Worm (Caenorhabditis elegans) whole organism, young adult: ENCODE measurements around the gene irld-25.

ENCODE experiments used
- Y95B8A.8 ChIP-seq: fragments of 200-800 bp; sonication (Bioruptor generic); IDR thresholded peaks from 2 replicates; pipeline ENCODE4 v1.3.6; 2022; ENCODE audit warnings: missing genetic modification reagents, missing genetic modification characterization, missing compliant biosample characterization
- akir-1 ChIP-seq: fragments of 200-800 bp; sonication (Bioruptor generic); optimal IDR thresholded peaks from 2 replicates; lab custom pipeline; 2018; ENCODE audit warnings: mild to moderate bottlenecking, missing genetic modification characterization, moderate library complexity, missing compliant biosample characterization
- bed-1 ChIP-seq: fragments of 200-800 bp; sonication (Bioruptor generic); IDR thresholded peaks from 2 replicates; pipeline ENCODE4 v1.3.6; 2022; ENCODE audit warnings: missing genetic modification reagents, missing genetic modification characterization, missing compliant biosample characterization
- ceh-91 ChIP-seq: fragments of 200-800 bp; sonication (Bioruptor generic); IDR thresholded peaks from 2 replicates; pipeline ENCODE4 v1.3.6; 2022; ENCODE audit warnings: missing genetic modification reagents, missing genetic modification characterization, missing compliant biosample characterization
- chd-7 ChIP-seq: sonication (generic microtip); optimal IDR thresholded peaks from 2 replicates; lab custom pipeline; 2016; ENCODE audit warnings: mild to moderate bottlenecking, missing genetic modification characterization, moderate library complexity, missing compliant biosample characterization
- let-607 ChIP-seq, 2 experiments: fragments of 200-800 bp in 1 of 2; sonication (Bioruptor generic) in 1 of 2; sonication (generic microtip) in 1 of 2; optimal IDR thresholded peaks; 2 replicates each; lab custom pipeline; 2016 to 2018; ENCODE audit warnings: mild to moderate bottlenecking in 2 of 2, missing compliant biosample characterization in 2 of 2, missing genetic modification characterization in 2 of 2, moderate library complexity in 2 of 2, missing genotype in 1 of 2
- lsy-27 ChIP-seq: sonication (generic microtip); optimal IDR thresholded peaks from 2 replicates; lab custom pipeline; 2017; ENCODE audit warnings: missing genetic modification characterization, mild to moderate bottlenecking, missing compliant biosample characterization, antibody characterized with exemption, missing genotype, borderline replicate concordance; ENCODE audit not compliant: insufficient read depth
- mcd-1 ChIP-seq: fragments of 200-800 bp; sonication (Bioruptor generic); IDR thresholded peaks from 2 replicates; pipeline ENCODE4 v1.3.6; 2022; ENCODE audit warnings: missing genetic modification reagents, missing genetic modification characterization, missing compliant biosample characterization
- mxl-1 ChIP-seq: sonication (generic microtip); optimal IDR thresholded peaks from 2 replicates; lab custom pipeline; 2016; ENCODE audit warnings: missing genetic modification characterization, missing compliant biosample characterization
- unc-62 ChIP-seq: fragments of 150-350 bp; optimal IDR thresholded peaks from 2 replicates; lab custom pipeline; 2014; ENCODE audit warnings: missing biosample characterization, missing genetic modification reagents, missing genetic modification characterization

ce11 chrV:15264131-15264530 is 42.7 kb downstream of the irld-25 start, which contains the start of gene M01B2.12:
- TF ChIP-seq mxl-1 (tag; lab: Kevin White, UChicago) = no peak
- TF ChIP-seq lsy-27 (tag; lab: Kevin White, UChicago) = no peak
- TF ChIP-seq bed-1 = no peak
- no peak for TF ChIP-seq ceh-91 (GFP tag; lab: Robert Waterston, UW)
- no peak for TF ChIP-seq chd-7
- no peak for TF ChIP-seq unc-62
- TF ChIP-seq let-607 (tag; optimal IDR thresholded peaks at IDR 0.05; lab: Kevin White, UChicago) = no peak
- TF ChIP-seq Y95B8A.8 = no peak
- no peak for TF ChIP-seq akir-1 (GFP tag; lab: Kevin White, UChicago)
- no peak for TF ChIP-seq mcd-1 (GFP tag; lab: Robert Waterston, UW)
